Worm (Caenorhabditis elegans) whole organism, young adult: ENCODE data around the gene F44E5.17.

Experiments
- C06A6.2 ChIP-seq: fragments of 200-800 bp; sonication (Bioruptor generic); conservative IDR thresholded peaks from 2 replicates; pipeline ENCODE4 v1.3.6; 2022; ENCODE audit warnings: missing genetic modification characterization, missing compliant biosample characterization
- D2030.7 ChIP-seq: fragments of 200-800 bp; sonication (Bioruptor generic); IDR thresholded peaks from 2 replicates; pipeline ENCODE4 v1.3.6; 2022; ENCODE audit warnings: missing genetic modification reagents, missing genetic modification characterization, missing compliant biosample characterization
- F10E7.11 ChIP-seq: sonication (generic microtip); optimal IDR thresholded peaks from 2 replicates; lab custom pipeline; 2017; ENCODE audit warnings: mild to moderate bottlenecking, missing genetic modification characterization, moderate library complexity, missing compliant biosample characterization
- F22D6.2 ChIP-seq: sonication (generic microtip); optimal IDR thresholded peaks from 2 replicates; lab custom pipeline; 2016; ENCODE audit warnings: mild to moderate bottlenecking, missing genetic modification characterization, missing compliant biosample characterization
- F33H1.4 ChIP-seq: fragments of 200-800 bp; sonication (Bioruptor generic); IDR thresholded peaks from 2 replicates; pipeline ENCODE4 v1.3.6; 2022; ENCODE audit warnings: missing genetic modification reagents, missing genetic modification characterization, missing compliant biosample characterization
- F39B2.1 ChIP-seq: fragments of 200-800 bp; sonication (Bioruptor generic); IDR thresholded peaks from 2 replicates; pipeline ENCODE4 v1.3.6; 2022; ENCODE audit warnings: missing genetic modification reagents, missing genetic modification characterization, missing compliant biosample characterization
- F49E8.2 ChIP-seq: sonication (generic microtip); optimal IDR thresholded peaks from 3 replicates; lab custom pipeline; 2017; ENCODE audit warnings: missing genetic modification characterization, mild to moderate bottlenecking, missing compliant biosample characterization, antibody characterized with exemption, moderate library complexity; ENCODE audit not compliant: insufficient read depth
- F55B11.4 ChIP-seq: sonication (generic microtip); optimal IDR thresholded peaks from 2 replicates; lab custom pipeline; 2016; ENCODE audit warnings: missing compliant biosample characterization, missing genetic modification characterization, borderline replicate concordance; ENCODE audit not compliant: insufficient read depth
- F57A8.1 ChIP-seq: fragments of 200-800 bp; sonication (Bioruptor generic); optimal IDR thresholded peaks from 2 replicates; lab custom pipeline; 2018; ENCODE audit warnings: mild to moderate bottlenecking, missing genetic modification characterization, moderate library complexity, missing compliant biosample characterization
- F57C9.4 ChIP-seq: sonication (generic microtip); optimal IDR thresholded peaks from 2 replicates; lab custom pipeline; 2017; ENCODE audit warnings: mild to moderate bottlenecking, missing genetic modification characterization, missing compliant biosample characterization
- K12H6.12 ChIP-seq: fragments of 200-800 bp; sonication (Bioruptor generic); optimal IDR thresholded peaks from 2 replicates; lab custom pipeline; 2018; ENCODE audit warnings: mild to moderate bottlenecking, missing genetic modification characterization, missing compliant biosample characterization
- Y53F4B.3 ChIP-seq: fragments of 200-800 bp; sonication (Bioruptor generic); IDR thresholded peaks from 2 replicates; pipeline ENCODE4 v1.3.6; 2022; ENCODE audit warnings: missing genetic modification reagents, missing genetic modification characterization, missing compliant biosample characterization
- Y53G8AR.9 ChIP-seq: fragments of 200-800 bp; sonication (Bioruptor generic); conservative IDR thresholded peaks from 2 replicates; pipeline ENCODE4 v1.3.6; 2022; ENCODE audit warnings: missing genetic modification reagents, missing genetic modification characterization, missing compliant biosample characterization
- Y56A3A.18 ChIP-seq: fragments of 200-800 bp; sonication (Bioruptor generic); IDR thresholded peaks from 2 replicates; pipeline ENCODE4 v1.3.6; 2022; ENCODE audit warnings: missing genetic modification reagents, missing genetic modification characterization, missing compliant biosample characterization
- ama-1 ChIP-seq, 3 experiments: fragments of 150-350 bp in 1 of 3; sonication (generic microtip) in 2 of 3; optimal IDR thresholded peaks; 2 replicates each; lab custom pipeline; 2014 to 2018; ENCODE audit warnings: missing biosample characterization in 2 of 3, missing genetic modification characterization in 2 of 3, missing genetic modification reagents in 2 of 3
- athp-1 ChIP-seq: sonication (generic microtip); optimal IDR thresholded peaks from 2 replicates; lab custom pipeline; 2017; ENCODE audit warnings: mild to moderate bottlenecking, missing genetic modification characterization, missing compliant biosample characterization
- ceh-58 ChIP-seq: fragments of 200-800 bp; sonication (Bioruptor generic); IDR thresholded peaks from 2 replicates; pipeline ENCODE4 v1.3.6; 2022; ENCODE audit warnings: missing genetic modification characterization, missing compliant biosample characterization
- ceh-79 ChIP-seq: sonication (generic microtip); optimal IDR thresholded peaks from 2 replicates; lab custom pipeline; 2017; ENCODE audit warnings: mild to moderate bottlenecking, missing genetic modification characterization, missing compliant biosample characterization
- ceh-91 ChIP-seq: fragments of 200-800 bp; sonication (Bioruptor generic); IDR thresholded peaks from 2 replicates; pipeline ENCODE4 v1.3.6; 2022; ENCODE audit warnings: missing genetic modification reagents, missing genetic modification characterization, missing compliant biosample characterization
- dox-1 ChIP-seq: fragments of 200-800 bp; sonication (Bioruptor generic); IDR thresholded peaks from 2 replicates; pipeline ENCODE4 v1.3.6; 2022; ENCODE audit warnings: missing genetic modification reagents, missing genetic modification characterization, missing compliant biosample characterization
- dpff-1 ChIP-seq: sonication (generic microtip); optimal IDR thresholded peaks from 2 replicates; lab custom pipeline; 2017; ENCODE audit warnings: mild to moderate bottlenecking, missing genetic modification characterization, missing compliant biosample characterization
- dpl-1 ChIP-seq: fragments of 150-350 bp; optimal IDR thresholded peaks from 2 replicates; lab custom pipeline; 2014; ENCODE audit warnings: missing biosample characterization, missing genetic modification reagents, missing genetic modification characterization
- efl-1 ChIP-seq: fragments of 150-350 bp; optimal IDR thresholded peaks from 2 replicates; lab custom pipeline; 2014; ENCODE audit warnings: missing biosample characterization, missing genetic modification reagents, missing genetic modification characterization
- egl-44 ChIP-seq: fragments of 200-800 bp; sonication (Bioruptor generic); IDR thresholded peaks from 2 replicates; pipeline ENCODE4 v1.3.6; 2022; ENCODE audit warnings: missing genetic modification reagents, missing genetic modification characterization, missing compliant biosample characterization
- egrh-3 ChIP-seq: fragments of 200-800 bp; sonication (Bioruptor generic); IDR thresholded peaks from 2 replicates; pipeline ENCODE4 v1.3.6; 2022; ENCODE audit warnings: missing genetic modification reagents, missing genetic modification characterization, missing compliant biosample characterization
- ets-4 ChIP-seq: fragments of 200-800 bp; sonication (Bioruptor generic); optimal IDR thresholded peaks from 2 replicates; lab custom pipeline; 2018; ENCODE audit warnings: mild to moderate bottlenecking, missing genetic modification characterization, missing compliant biosample characterization
- gei-17 ChIP-seq: fragments of 200-800 bp; sonication (Bioruptor generic); optimal IDR thresholded peaks from 2 replicates; lab custom pipeline; 2018; ENCODE audit warnings: mild to moderate bottlenecking, missing genetic modification characterization, missing compliant biosample characterization
- hlh-12 ChIP-seq: sonication (generic microtip); optimal IDR thresholded peaks from 2 replicates; lab custom pipeline; 2016; ENCODE audit warnings: missing genetic modification characterization, missing compliant biosample characterization
- hlh-26 ChIP-seq: fragments of 200-800 bp; sonication (Bioruptor generic); conservative IDR thresholded peaks from 2 replicates; pipeline ENCODE4 v1.3.6; 2022; ENCODE audit warnings: missing genetic modification reagents, missing genetic modification characterization, missing compliant biosample characterization
- hrde-1 ChIP-seq: sonication (generic microtip); optimal IDR thresholded peaks from 2 replicates; lab custom pipeline; 2016; ENCODE audit warnings: missing genetic modification characterization, mild to moderate bottlenecking, missing compliant biosample characterization, moderate library complexity, missing genotype, missing genetic modification reagents, borderline replicate concordance
- lin-40 ChIP-seq: sonication (generic microtip); optimal IDR thresholded peaks from 2 replicates; lab custom pipeline; 2016; ENCODE audit warnings: missing genetic modification characterization, mild to moderate bottlenecking, missing compliant biosample characterization, missing genotype, missing genetic modification reagents
- lsy-27 ChIP-seq: sonication (generic microtip); optimal IDR thresholded peaks from 2 replicates; lab custom pipeline; 2017; ENCODE audit warnings: missing genetic modification characterization, mild to moderate bottlenecking, missing compliant biosample characterization, antibody characterized with exemption, missing genotype, borderline replicate concordance; ENCODE audit not compliant: insufficient read depth
- mcd-1 ChIP-seq: fragments of 200-800 bp; sonication (Bioruptor generic); IDR thresholded peaks from 2 replicates; pipeline ENCODE4 v1.3.6; 2022; ENCODE audit warnings: missing genetic modification reagents, missing genetic modification characterization, missing compliant biosample characterization
- nhr-120 ChIP-seq: fragments of 200-800 bp; sonication (Bioruptor generic); IDR thresholded peaks from 2 replicates; pipeline ENCODE4 v1.3.6; 2022; ENCODE audit warnings: missing genetic modification characterization, missing compliant biosample characterization
- nhr-27 ChIP-seq: fragments of 200-800 bp; sonication (Bioruptor generic); optimal IDR thresholded peaks from 2 replicates; lab custom pipeline; 2018; ENCODE audit warnings: mild to moderate bottlenecking, missing genetic modification characterization, moderate library complexity, missing compliant biosample characterization
- nhr-80 ChIP-seq: sonication (generic microtip); optimal IDR thresholded peaks from 2 replicates; lab custom pipeline; 2016; ENCODE audit warnings: missing genetic modification characterization, missing compliant biosample characterization
- repo-1 ChIP-seq: sonication (generic microtip); optimal IDR thresholded peaks from 2 replicates; lab custom pipeline; 2017; ENCODE audit warnings: mild to moderate bottlenecking, missing genetic modification characterization, missing compliant biosample characterization
- snpc-1.1 ChIP-seq: sonication (generic microtip); optimal IDR thresholded peaks from 2 replicates; lab custom pipeline; 2017; ENCODE audit warnings: missing genetic modification characterization, mild to moderate bottlenecking, missing compliant biosample characterization, antibody characterized with exemption, moderate library complexity, missing genotype, missing genetic modification reagents; ENCODE audit not compliant: insufficient read depth
- snpc-3.4 ChIP-seq: sonication (generic microtip); optimal IDR thresholded peaks from 2 replicates; lab custom pipeline; 2017; ENCODE audit warnings: missing genetic modification characterization, mild to moderate bottlenecking, missing compliant biosample characterization, antibody characterized with exemption, moderate library complexity, missing genotype, missing genetic modification reagents
- snpc-4 ChIP-seq, 5 experiments: fragments of 150-350 bp in 1 of 5; sonication (generic microtip) in 4 of 5; optimal IDR thresholded peaks; 2 replicates each; lab custom pipeline; 2014 to 2018; ENCODE audit warnings: missing genetic modification characterization in 5 of 5, missing biosample characterization in 3 of 5, antibody characterized with exemption in 2 of 5, mild to moderate bottlenecking in 2 of 5, missing compliant biosample characterization in 2 of 5, missing genotype in 2 of 5, moderate library complexity in 2 of 5, missing genetic modification reagents in 1 of 5
- somi-1 ChIP-seq: fragments of 200-800 bp; sonication (Bioruptor generic); optimal IDR thresholded peaks from 2 replicates; lab custom pipeline; 2018; ENCODE audit warnings: mild to moderate bottlenecking, missing genetic modification characterization, missing compliant biosample characterization
- tbp1 ChIP-seq: fragments of 200-800 bp; sonication (Bioruptor generic); optimal IDR thresholded peaks from 2 replicates; lab custom pipeline; 2018; ENCODE audit warnings: mild to moderate bottlenecking, missing genetic modification characterization, missing compliant biosample characterization
- tlf-1 ChIP-seq: fragments of 200-800 bp; sonication (Bioruptor generic); optimal IDR thresholded peaks from 2 replicates; lab custom pipeline; 2018; ENCODE audit warnings: mild to moderate bottlenecking, missing genetic modification characterization, missing compliant biosample characterization
- xnd-1 ChIP-seq: sonication (generic microtip); optimal IDR thresholded peaks from 2 replicates; lab custom pipeline; 2016; ENCODE audit warnings: missing genotype, missing genetic modification reagents, missing genetic modification characterization, missing compliant biosample characterization
- zim-3 ChIP-seq: sonication (generic microtip); optimal IDR thresholded peaks from 2 replicates; lab custom pipeline; 2017; ENCODE audit warnings: mild to moderate bottlenecking, missing genetic modification characterization, moderate library complexity, missing compliant biosample characterization
- ztf-28 ChIP-seq: fragments of 200-800 bp; sonication (Bioruptor generic); IDR thresholded peaks from 2 replicates; pipeline ENCODE4 v1.3.6; 2022; ENCODE audit warnings: missing genetic modification reagents, missing genetic modification characterization, missing compliant biosample characterization
- ztf-3 ChIP-seq: fragments of 200-800 bp; sonication (Bioruptor generic); optimal IDR thresholded peaks from 2 replicates; lab custom pipeline; 2018; ENCODE audit warnings: mild to moderate bottlenecking, missing genetic modification characterization, missing compliant biosample characterization

The F44E5.17 gene

ce11 chrII:11756684-11757107 lies 8.3 kb upstream of the F44E5.17 start (continued):
- TF ChIP-seq F57C9.4, result no peak
- TF ChIP-seq ztf-3, result peak; percentile 49
- TF ChIP-seq ceh-58 (GFP tag; lab: Robert Waterston, UW), result no peak
- no peak for TF ChIP-seq lsy-27 (tag; lab: Kevin White, UChicago)
- TF ChIP-seq hlh-26 (GFP tag; lab: Robert Waterston, UW), result no peak
- no peak for TF ChIP-seq F22D6.2 (tag; lab: Kevin White, UChicago)
- peak; percentile 5 for TF ChIP-seq somi-1 (GFP tag; lab: Kevin White, UChicago)
- peak; percentile 61 for TF ChIP-seq tlf-1
- no peak for TF ChIP-seq F49E8.2 (tag; lab: Kevin White, UChicago)
- peak; percentile 86 for TF ChIP-seq snpc-1.1
- TF ChIP-seq Y56A3A.18 (GFP tag; lab: Robert Waterston, UW), result peak; percentile 33; the same call in 1 of the 2 replicates
- peak; percentile 55; the same call in 1 of the 2 replicates for TF ChIP-seq C06A6.2 (GFP tag; lab: Robert Waterston, UW)
- TF ChIP-seq lin-40, result no peak
- peak; percentile 18 for TF ChIP-seq xnd-1 (tag; lab: Kevin White, UChicago)
- no peak for TF ChIP-seq F39B2.1
- TF ChIP-seq ets-4 (GFP tag; lab: Kevin White, UChicago), result no peak
- TF ChIP-seq gei-17 (GFP tag; lab: Kevin White, UChicago), result peak; percentile 15
- TF ChIP-seq snpc-3.4, result peak; percentile 45
- peak; percentile 33 for TF ChIP-seq athp-1 (tag; lab: Kevin White, UChicago)
- TF ChIP-seq nhr-120 (GFP tag; lab: Robert Waterston, UW), result no peak
- TF ChIP-seq tbp1 (GFP tag; lab: Kevin White, UChicago), result peak; percentile 59
- peak; percentile 78 for TF ChIP-seq snpc-4 (GFP tag; optimal IDR thresholded peaks at IDR 0.05; lab: Kevin White, UChicago)
- TF ChIP-seq snpc-4 (tag; optimal IDR thresholded peaks at IDR 0.05; lab: Kevin White, UChicago), result peak; percentile 72 to 92 (median 90)
- 0 out of 2 replicates have a peak, but pooled peaks have one; percentile 11 for TF ChIP-seq D2030.7 (GFP tag; lab: Robert Waterston, UW)
- no peak for TF ChIP-seq ztf-28 (GFP tag; lab: Robert Waterston, UW)
- no peak for TF ChIP-seq F10E7.11 (tag; lab: Kevin White, UChicago)
- TF ChIP-seq repo-1, result no peak
- TF ChIP-seq dpff-1 (tag; lab: Kevin White, UChicago), result no peak
- peak; percentile 97 for TF ChIP-seq ama-1 (optimal IDR thresholded peaks at IDR 0.05; lab: Kevin White, UChicago)
- no peak for TF ChIP-seq ama-1 (GFP tag; optimal IDR thresholded peaks at IDR 0.05; lab: Kevin White, UChicago)
- TF ChIP-seq Y53F4B.3 (GFP tag; lab: Robert Waterston, UW), result no peak
- no peak for TF ChIP-seq dpl-1 (GFP tag; lab: Kevin White, UChicago)
- TF ChIP-seq efl-1, result no peak
- TF ChIP-seq dox-1 (GFP tag; lab: Robert Waterston, UW), result peak; percentile 77
- TF ChIP-seq egrh-3, result no peak
- TF ChIP-seq egl-44 (GFP tag; lab: Robert Waterston, UW), result peak; percentile 33; the same call in 1 of the 2 replicates
- TF ChIP-seq F55B11.4, result no peak
- no peak for TF ChIP-seq hlh-12 (tag; lab: Kevin White, UChicago)
- TF ChIP-seq K12H6.12 (tag; lab: Kevin White, UChicago), result peak; percentile 50
- TF ChIP-seq zim-3, result peak; percentile 61
- no peak for TF ChIP-seq F57A8.1 (GFP tag; lab: Kevin White, UChicago)
- TF ChIP-seq hrde-1 (tag; lab: Kevin White, UChicago), result no peak
- TF ChIP-seq nhr-80, result peak; percentile 46
- TF ChIP-seq F33H1.4 (GFP tag; lab: Robert Waterston, UW), result no peak
- no peak for TF ChIP-seq nhr-27 (tag; lab: Kevin White, UChicago)
- TF ChIP-seq ceh-91 (GFP tag; lab: Robert Waterston, UW), result no peak
- no peak for TF ChIP-seq ceh-79 (tag; lab: Kevin White, UChicago)
- peak; percentile 33; the same call in 1 of the 2 replicates for TF ChIP-seq mcd-1 (GFP tag; lab: Robert Waterston, UW)
- 0 out of 2 replicates have a peak, but pooled peaks have one; percentile 74 for TF ChIP-seq Y53G8AR.9
